Worm (Caenorhabditis elegans) whole organism, late embryonic: Measurements from ENCODE around the gene dmsr-14.

ENCODE experiments used
- T23F11.4 ChIP-seq: fragments of 200-800 bp; sonication (Bioruptor generic); optimal IDR thresholded peaks from 2 replicates; lab custom pipeline; 2018; ENCODE audit warnings: mild to moderate bottlenecking, missing genetic modification characterization, missing compliant biosample characterization
- Y22D7AL.16 ChIP-seq: sonication (generic microtip); optimal IDR thresholded peaks from 2 replicates; lab custom pipeline; 2016; ENCODE audit warnings: missing genetic modification characterization, missing compliant biosample characterization
- ahr-1 ChIP-seq: sonication (generic microtip); optimal IDR thresholded peaks from 2 replicates; lab custom pipeline; 2016; ENCODE audit warnings: missing genetic modification characterization, missing compliant biosample characterization
- ama-1 ChIP-seq: fragments of 150-350 bp; optimal IDR thresholded peaks from 2 replicates; lab custom pipeline; 2014
- ceh-14 ChIP-seq: sonication (generic microtip); optimal IDR thresholded peaks from 2 replicates; lab custom pipeline; 2016; ENCODE audit warnings: missing genotype, missing genetic modification characterization, missing compliant biosample characterization
- ceh-19 ChIP-seq: fragments of 200-800 bp; sonication (Bioruptor generic); optimal IDR thresholded peaks from 2 replicates; lab custom pipeline; 2018; ENCODE audit warnings: mild to moderate bottlenecking, missing genetic modification characterization, missing compliant biosample characterization
- ceh-24 ChIP-seq: sonication (generic microtip); optimal IDR thresholded peaks from 2 replicates; lab custom pipeline; 2016; ENCODE audit warnings: mild to moderate bottlenecking, missing genetic modification characterization, missing compliant biosample characterization
- ceh-30 ChIP-seq: fragments of 150-350 bp; optimal IDR thresholded peaks from 2 replicates; lab custom pipeline; 2014; ENCODE audit warnings: missing biosample characterization, missing genetic modification characterization
- ceh-31 ChIP-seq: sonication (generic microtip); optimal IDR thresholded peaks from 2 replicates; lab custom pipeline; 2016; ENCODE audit warnings: missing genetic modification characterization, missing compliant biosample characterization
- ceh-45 ChIP-seq: fragments of 200-800 bp; sonication (Bioruptor generic); IDR thresholded peaks from 2 replicates; pipeline ENCODE4 v1.3.6; 2022; ENCODE audit warnings: missing genetic modification reagents, missing genetic modification characterization, missing compliant biosample characterization
- ceh-48 ChIP-seq: sonication (generic microtip); optimal IDR thresholded peaks from 2 replicates; lab custom pipeline; 2016; ENCODE audit warnings: missing genetic modification characterization, inconsistent platforms, missing compliant biosample characterization
- ceh-6 ChIP-seq: fragments of 200-800 bp; sonication (Bioruptor generic); optimal IDR thresholded peaks from 2 replicates; lab custom pipeline; 2018; ENCODE audit warnings: mild to moderate bottlenecking, missing genetic modification characterization, missing compliant biosample characterization
- ceh-9 ChIP-seq: sonication (generic microtip); optimal IDR thresholded peaks from 2 replicates; lab custom pipeline; 2016; ENCODE audit warnings: mild to moderate bottlenecking, missing genetic modification characterization, inconsistent platforms, missing compliant biosample characterization
- che-1 ChIP-seq: sonication (generic microtip); optimal IDR thresholded peaks from 2 replicates; lab custom pipeline; 2016; ENCODE audit warnings: mild to moderate bottlenecking, missing genetic modification characterization, missing compliant biosample characterization
- dmd-4 ChIP-seq: sonication (generic microtip); optimal IDR thresholded peaks from 2 replicates; lab custom pipeline; 2016; ENCODE audit warnings: borderline replicate concordance, missing genetic modification characterization, missing compliant biosample characterization
- elt-2 ChIP-seq: sonication (generic microtip); optimal IDR thresholded peaks from 2 replicates; lab custom pipeline; 2016; ENCODE audit warnings: missing genetic modification reagents, missing genetic modification characterization, missing compliant biosample characterization
- elt-4 ChIP-seq: sonication (generic microtip); optimal IDR thresholded peaks from 2 replicates; lab custom pipeline; 2016; ENCODE audit warnings: missing genetic modification characterization, missing compliant biosample characterization
- ets-4 ChIP-seq: sonication (generic microtip); optimal IDR thresholded peaks from 2 replicates; lab custom pipeline; 2016; ENCODE audit warnings: missing genetic modification characterization, missing compliant biosample characterization
- eyg-1 ChIP-seq: sonication (generic microtip); optimal IDR thresholded peaks from 2 replicates; lab custom pipeline; 2016; ENCODE audit warnings: missing genotype, missing genetic modification characterization, missing compliant biosample characterization
- fkh-10 ChIP-seq: fragments of 150-350 bp; optimal IDR thresholded peaks from 2 replicates; lab custom pipeline; 2014; ENCODE audit warnings: missing biosample characterization, missing genetic modification reagents, missing genetic modification characterization
- fkh-6 ChIP-seq: sonication (generic microtip); optimal IDR thresholded peaks from 2 replicates; lab custom pipeline; 2016; ENCODE audit warnings: missing genetic modification characterization, missing compliant biosample characterization
- hlh-30 ChIP-seq: sonication (generic microtip); optimal IDR thresholded peaks from 2 replicates; lab custom pipeline; 2017; ENCODE audit warnings: antibody characterized with exemption, missing genetic modification characterization, missing compliant biosample characterization; ENCODE audit not compliant: insufficient read depth
- hlh-8 ChIP-seq: sonication (generic microtip); optimal IDR thresholded peaks from 2 replicates; lab custom pipeline; 2016; ENCODE audit warnings: missing genotype, missing genetic modification characterization, missing compliant biosample characterization
- lin-11 ChIP-seq: fragments of 200-800 bp; sonication (Bioruptor generic); optimal IDR thresholded peaks from 2 replicates; lab custom pipeline; 2018; ENCODE audit warnings: mild to moderate bottlenecking, missing genetic modification characterization, missing compliant biosample characterization
- nfya-1 ChIP-seq: sonication (generic microtip); optimal IDR thresholded peaks from 2 replicates; lab custom pipeline; 2017; ENCODE audit warnings: missing genetic modification characterization, mild to moderate bottlenecking, missing compliant biosample characterization, antibody characterized with exemption, moderate library complexity
- nhr-11 ChIP-seq: fragments of 150-350 bp; optimal IDR thresholded peaks from 2 replicates; lab custom pipeline; 2014; ENCODE audit warnings: missing biosample characterization, missing genetic modification characterization
- odd-2 ChIP-seq: sonication (generic microtip); optimal IDR thresholded peaks from 2 replicates; lab custom pipeline; 2017; ENCODE audit warnings: antibody characterized with exemption, mild to moderate bottlenecking, missing genetic modification characterization, missing compliant biosample characterization
- pat-9 ChIP-seq: fragments of 200-800 bp; sonication (Bioruptor generic); optimal IDR thresholded peaks from 2 replicates; lab custom pipeline; 2018; ENCODE audit warnings: mild to moderate bottlenecking, missing genetic modification characterization, moderate library complexity, missing compliant biosample characterization
- pha-2 ChIP-seq: sonication (generic microtip); optimal IDR thresholded peaks from 2 replicates; lab custom pipeline; 2017; ENCODE audit warnings: mild to moderate bottlenecking, missing genetic modification characterization, missing compliant biosample characterization
- rnt-1 ChIP-seq: sonication (generic microtip); optimal IDR thresholded peaks from 2 replicates; lab custom pipeline; 2016; ENCODE audit warnings: missing genetic modification characterization, missing compliant biosample characterization
- syd-9 ChIP-seq: sonication (generic microtip); optimal IDR thresholded peaks from 2 replicates; lab custom pipeline; 2016; ENCODE audit warnings: mild to moderate bottlenecking, missing genetic modification characterization, moderate library complexity, missing compliant biosample characterization
- zip-5 ChIP-seq: sonication (generic microtip); optimal IDR thresholded peaks from 2 replicates; lab custom pipeline; 2016; ENCODE audit warnings: missing genetic modification characterization, missing compliant biosample characterization
- ztf-16 ChIP-seq: sonication (generic microtip); optimal IDR thresholded peaks from 2 replicates; lab custom pipeline; 2017; ENCODE audit warnings: missing genetic modification characterization, missing compliant biosample characterization

Gene dmsr-14

ce11 chrV:6796894-6797293, 20.2 kb downstream of the dmsr-14 start:
- TF ChIP-seq Y22D7AL.16 (tag; lab: Kevin White, UChicago), result no peak
- TF ChIP-seq rnt-1 (tag; lab: Kevin White, UChicago), result no peak
- TF ChIP-seq ceh-31, result peak; percentile 52
- no peak for TF ChIP-seq ets-4
- TF ChIP-seq nfya-1 (tag; lab: Kevin White, UChicago), result peak; percentile 22
- no peak for TF ChIP-seq ceh-9
- peak; percentile 28 for TF ChIP-seq pha-2 (tag; lab: Kevin White, UChicago)
- no peak for TF ChIP-seq fkh-10
- TF ChIP-seq ceh-19, result peak; percentile 12

ce11 chrV:6796264-6796663, 20.8 kb downstream of the dmsr-14 start:
- TF ChIP-seq che-1 (tag; lab: Kevin White, UChicago) (no peak), ets-4 (no peak), Y22D7AL.16 (tag; lab: Kevin White, UChicago) (no peak), pha-2 (tag; lab: Kevin White, UChicago) (no peak), ceh-48 (no peak), ahr-1 (tag; lab: Kevin White, UChicago) (no peak), lin-11 (no peak), elt-4 (tag; lab: Kevin White, UChicago) (no peak), nfya-1 (tag; lab: Kevin White, UChicago) (no peak), T23F11.4 (GFP tag; lab: Kevin White, UChicago) (no peak), eyg-1 (tag; lab: Kevin White, UChicago) (no peak), ceh-30 (tag; lab: Kevin White, UChicago) (no peak), hlh-30 (tag; lab: Kevin White, UChicago) (no peak)
- TF ChIP-seq, all 69 proteins: peak for 0

ce11 chrV:6793744-6794239, 23.3 kb downstream of the dmsr-14 start, which contains the start of gene ZC404.1:
TSS of gene ZC404.1 (plus strand) at chrV:6794189.
- TF ChIP-seq ceh-31 (peak; percentile 8), ahr-1 (tag; lab: Kevin White, UChicago) (no peak)

DNA sequence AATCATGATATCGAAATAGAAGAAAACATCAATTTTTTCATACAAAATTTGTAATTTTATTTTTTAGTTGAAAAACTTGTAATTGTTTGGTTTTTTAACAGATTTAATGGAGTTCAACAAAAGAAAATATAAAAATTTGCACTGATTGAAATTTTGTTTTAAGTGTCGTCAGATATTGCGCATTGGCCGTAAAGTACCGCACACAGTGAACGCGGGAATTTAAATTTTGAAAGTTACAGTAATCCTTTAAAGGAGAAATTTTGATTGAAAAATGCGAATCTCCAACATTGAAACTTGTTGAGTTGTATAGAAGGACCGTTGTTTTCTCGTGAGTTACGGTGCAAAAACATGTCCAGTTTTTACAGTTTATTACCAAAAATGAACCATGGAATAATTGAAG, 24.1 kb downstream of the dmsr-14 start:
- no peak for TF ChIP-seq che-1 (tag; lab: Kevin White, UChicago)
- no peak for TF ChIP-seq ceh-45 (GFP tag; lab: Robert Waterston, UW)
- TF ChIP-seq fkh-6 (tag; lab: Kevin White, UChicago), result no peak
- TF ChIP-seq elt-2 (tag; lab: Kevin White, UChicago), result no peak
- TF ChIP-seq hlh-8 (tag; lab: Kevin White, UChicago), result no peak
- no peak for TF ChIP-seq pha-2 (tag; lab: Kevin White, UChicago)
- no peak for TF ChIP-seq ztf-16
- no peak for TF ChIP-seq pat-9 (tag; lab: Kevin White, UChicago)
- no peak for TF ChIP-seq syd-9 (tag; lab: Kevin White, UChicago)
- no peak for TF ChIP-seq ceh-14 (tag; lab: Kevin White, UChicago)
- TF ChIP-seq ceh-6 (GFP tag; lab: Kevin White, UChicago), result no peak
- TF ChIP-seq rnt-1 (tag; lab: Kevin White, UChicago), result no peak

- TF ChIP-seq odd-2, result no peak
- no peak for TF ChIP-seq pat-9 (tag; lab: Kevin White, UChicago)
- no peak for TF ChIP-seq eyg-1 (tag; lab: Kevin White, UChicago)
- TF ChIP-seq ahr-1 (tag; lab: Kevin White, UChicago), result no peak
- no peak for TF ChIP-seq ceh-24 (tag; lab: Kevin White, UChicago)
- no peak for TF ChIP-seq ama-1
- TF ChIP-seq nhr-11 (tag; lab: Kevin White, UChicago), result no peak
- TF ChIP-seq zip-5 (tag; lab: Kevin White, UChicago), result no peak
- no peak for TF ChIP-seq hlh-8 (tag; lab: Kevin White, UChicago)
- TF ChIP-seq dmd-4, result no peak
- TF ChIP-seq ceh-45 (GFP tag; lab: Robert Waterston, UW), result no peak
Observed at ce11 chrV:6792565-6792964, 24.5 kb downstream of the dmsr-14 start, which contains the start of gene gck-2. TSS of gene gck-2 (minus strand) at chrV:6792665.
